Fruit fly (Drosophila melanogaster): Measurements from ENCODE around the gene kst.

kst gene

dm6 chr3L:3396056-3396455 is 59.4 kb downstream of the kst start (continued):
- TF ChIP-seq CG16779 (tag; optimal IDR thresholded peaks at IDR 0.05) (peak; percentile 84), acj6 (GFP tag; optimal IDR thresholded peaks at IDR 0.05) (peak; percentile 87), Gug (GFP tag; IDR thresholded peaks at IDR 0.05) (peak; percentile 88), CG15336 (GFP tag; IDR thresholded peaks at IDR 0.05) (peak; percentile 94), svp (GFP tag) (peak; percentile 85), CG32006 (GFP tag; optimal IDR thresholded peaks at IDR 0.05) (peak; percentile 95), CG10669 (GFP tag; optimal IDR thresholded peaks at IDR 0.05) (peak; percentile 84), CG31627 (GFP tag; optimal IDR thresholded peaks at IDR 0.05) (peak; percentile 68), pdm3 (GFP tag; optimal IDR thresholded peaks at IDR 0.05) (peak; percentile 87), esn (GFP tag; optimal IDR thresholded peaks at IDR 0.05) (peak; percentile 81), net (GFP tag; optimal IDR thresholded peaks at IDR 0.05) (peak; percentile 84), CG6163 (GFP tag; IDR thresholded peaks at IDR 0.05) (peak; percentile 93), CG8119 (GFP tag; IDR thresholded peaks at IDR 0.05) (peak; percentile 92), Sox102F (GFP tag; optimal IDR thresholded peaks at IDR 0.05) (peak; percentile 77), CG6808 (GFP tag; optimal IDR thresholded peaks at IDR 0.05) (peak; percentile 89)

- no peak for TF ChIP-seq CG10669 (GFP tag; optimal IDR thresholded peaks at IDR 0.05)
- no peak for TF ChIP-seq net (GFP tag; optimal IDR thresholded peaks at IDR 0.05)
- no peak for TF ChIP-seq Lpt (GFP tag; optimal IDR thresholded peaks at IDR 0.05)
- no peak for TF ChIP-seq CG32006 (GFP tag; optimal IDR thresholded peaks at IDR 0.05)
- no peak for TF ChIP-seq dac (GFP tag; optimal IDR thresholded peaks at IDR 0.05)
- TF ChIP-seq CG15336 (GFP tag; IDR thresholded peaks at IDR 0.05) = no peak
- no peak for TF ChIP-seq CG9139 (GFP tag; optimal IDR thresholded peaks at IDR 0.05)
- no peak for TF ChIP-seq svp (GFP tag)
- TF ChIP-seq pdm3 (GFP tag; optimal IDR thresholded peaks at IDR 0.05) = no peak
- no peak for TF ChIP-seq CG10631 (GFP tag; optimal IDR thresholded peaks at IDR 0.05)
- no peak for TF ChIP-seq Eip78C (GFP tag)
- no peak for TF ChIP-seq CG7368 (GFP tag; optimal IDR thresholded peaks at IDR 0.05)
- TF ChIP-seq CG8632 (GFP tag; optimal IDR thresholded peaks at IDR 0.05) = no peak
- no peak for TF ChIP-seq Blimp-1 (GFP tag; optimal IDR thresholded peaks at IDR 0.05)
- no peak for TF ChIP-seq eg (GFP tag; IDR thresholded peaks at IDR 0.05)
- TF ChIP-seq Sox102F (GFP tag; optimal IDR thresholded peaks at IDR 0.05) = no peak
- TF ChIP-seq fd85E (GFP tag; optimal IDR thresholded peaks at IDR 0.05) = no peak
- TF ChIP-seq esn (GFP tag; optimal IDR thresholded peaks at IDR 0.05) = no peak
Observed at dm6 chr3L:3397309-3397821, 60.7 kb downstream of the kst start.

- peak; percentile 79 for TF ChIP-seq Sox15 (GFP tag; optimal IDR thresholded peaks at IDR 0.05)
- TF ChIP-seq Gug (GFP tag; IDR thresholded peaks at IDR 0.05) = peak; percentile 53
- TF ChIP-seq Smox (GFP tag; optimal IDR thresholded peaks at IDR 0.05) = peak; percentile 91
- TF ChIP-seq Eip75B (GFP tag; optimal IDR thresholded peaks at IDR 0.05) = peak; percentile 90
- peak; percentile 89 for TF ChIP-seq acj6 (GFP tag; optimal IDR thresholded peaks at IDR 0.05)
- TF ChIP-seq CG10669 (GFP tag; optimal IDR thresholded peaks at IDR 0.05) = peak; percentile 90
- TF ChIP-seq Ets21C (GFP tag; optimal IDR thresholded peaks at IDR 0.05) = peak; percentile 79
- TF ChIP-seq CG8632 (GFP tag; optimal IDR thresholded peaks at IDR 0.05) = peak; percentile 85
- TF ChIP-seq CG32006 (GFP tag; optimal IDR thresholded peaks at IDR 0.05) = peak; percentile 77
- peak; percentile 60 for TF ChIP-seq CG4318 (GFP tag; optimal IDR thresholded peaks at IDR 0.05)
- TF ChIP-seq fkh (GFP tag; optimal IDR thresholded peaks at IDR 0.05) = no peak
- TF ChIP-seq CG15336 (GFP tag; IDR thresholded peaks at IDR 0.05) = peak; percentile 68
- TF ChIP-seq Eip78C (GFP tag) = peak; percentile 97
- peak; percentile 90 for TF ChIP-seq CG6808 (GFP tag; optimal IDR thresholded peaks at IDR 0.05)
- TF ChIP-seq Hr38 (GFP tag; optimal IDR thresholded peaks at IDR 0.05) = no peak
- peak; percentile 84 for TF ChIP-seq net (GFP tag; optimal IDR thresholded peaks at IDR 0.05)
- peak; percentile 70 for TF ChIP-seq fd85E (GFP tag; optimal IDR thresholded peaks at IDR 0.05)
- TF ChIP-seq Eip93F (GFP tag; optimal IDR thresholded peaks at IDR 0.05) = peak; percentile 80
- peak; percentile 90 for TF ChIP-seq svp (GFP tag)
- peak; percentile 84 for TF ChIP-seq CG10631 (GFP tag; optimal IDR thresholded peaks at IDR 0.05)
- TF ChIP-seq CG9139 (GFP tag; optimal IDR thresholded peaks at IDR 0.05) = peak; percentile 89
- peak; percentile 82 for TF ChIP-seq Lpt (GFP tag; optimal IDR thresholded peaks at IDR 0.05)
- peak; percentile 81 for TF ChIP-seq CG8319 (GFP tag; optimal IDR thresholded peaks at IDR 0.05)
- peak; percentile 94 for TF ChIP-seq CG3919 (GFP tag; optimal IDR thresholded peaks at IDR 0.05)
- TF ChIP-seq Blimp-1 (GFP tag; optimal IDR thresholded peaks at IDR 0.05) = peak; percentile 75
- peak; percentile 61 for TF ChIP-seq CG11294 (GFP tag; IDR thresholded peaks at IDR 0.05)
- TF ChIP-seq CG11902 (GFP tag; optimal IDR thresholded peaks at IDR 0.05) = peak; percentile 79
- peak; percentile 78 for TF ChIP-seq Hr4 (GFP tag; optimal IDR thresholded peaks at IDR 0.05)
- peak; percentile 82 for TF ChIP-seq CG6792 (GFP tag; optimal IDR thresholded peaks at IDR 0.05)
- peak; percentile 89 for TF ChIP-seq spab (GFP tag; optimal IDR thresholded peaks at IDR 0.05)
- TF ChIP-seq CG8119 (GFP tag; IDR thresholded peaks at IDR 0.05) = peak; percentile 82
- TF ChIP-seq lz (GFP tag; optimal IDR thresholded peaks at IDR 0.05) = peak; percentile 87
- peak; percentile 82 for TF ChIP-seq CG11762 (GFP tag; optimal IDR thresholded peaks at IDR 0.05; ENCODE audit: insufficient read depth)
- peak; percentile 89 for TF ChIP-seq OdsH (GFP tag; optimal IDR thresholded peaks at IDR 0.05)
- peak; percentile 89 for TF ChIP-seq fd59A (GFP tag; optimal IDR thresholded peaks at IDR 0.05)
- TF ChIP-seq esn (GFP tag; optimal IDR thresholded peaks at IDR 0.05) = peak; percentile 93
- TF ChIP-seq Sox14 (GFP tag; optimal IDR thresholded peaks at IDR 0.05) = peak; percentile 92
Observed at dm6 chr3L:3397849-3398248, 61.2 kb downstream of the kst start.

All from whole organism, prepupa.